Fruit fly (Drosophila melanogaster) whole organism, embryonic: ENCODE results near the gene sau.

ENCODE experiments used
- Blimp-1 ChIP-seq: fragments of 200-800 bp; sonication (Bioruptor generic); optimal IDR thresholded peaks from 3 replicates; lab custom pipeline; 2018; ENCODE audit warnings: missing biosample characterization, missing genetic modification characterization, mild to moderate bottlenecking, moderate library complexity, missing genetic modification reagents
- CG10654 ChIP-seq: fragments of 200-800 bp; sonication (Bioruptor generic); optimal IDR thresholded peaks from 2 replicates; lab custom pipeline; 2016; ENCODE audit warnings: missing biosample characterization, missing genetic modification characterization
- CG10959 ChIP-seq: fragments of 200-800 bp; sonication (Bioruptor generic); IDR thresholded peaks from 2 replicates; pipeline ENCODE4 v1.3.6; 2022; ENCODE audit warnings: missing biosample characterization, missing genetic modification characterization
- CG12744 ChIP-seq: fragments of 200-800 bp; sonication (Bioruptor generic); optimal IDR thresholded peaks from 2 replicates; lab custom pipeline; 2016; ENCODE audit warnings: missing biosample characterization, missing genetic modification characterization
- CG13123 ChIP-seq: fragments of 200-800 bp; sonication (Bioruptor generic); optimal IDR thresholded peaks from 2 replicates; lab custom pipeline; 2016; ENCODE audit warnings: missing biosample characterization, missing genetic modification characterization
- CG15514 ChIP-seq: fragments of 200-800 bp; sonication (Bioruptor generic); optimal IDR thresholded peaks from 3 replicates; lab custom pipeline; 2017; ENCODE audit warnings: missing biosample characterization, missing genetic modification characterization, mild to moderate bottlenecking, moderate library complexity, missing genetic modification reagents
- CG17186 ChIP-seq: fragments of 200-800 bp; sonication (Bioruptor generic); optimal IDR thresholded peaks from 3 replicates; lab custom pipeline; 2017; ENCODE audit warnings: missing biosample characterization, missing genetic modification reagents, missing genetic modification characterization
- CG17328 ChIP-seq: fragments of 200-800 bp; sonication (Bioruptor generic); IDR thresholded peaks from 2 replicates; pipeline ENCODE4 v1.3.6; 2022; ENCODE audit warnings: missing biosample characterization, missing genetic modification characterization
- CG17359 ChIP-seq: fragments of 200-800 bp; sonication (Bioruptor generic); optimal IDR thresholded peaks from 3 replicates; lab custom pipeline; 2018; ENCODE audit warnings: missing biosample characterization, mild to moderate bottlenecking, missing genetic modification characterization, moderate library complexity
- CG31388 ChIP-seq: fragments of 200-800 bp; sonication (Bioruptor generic); optimal IDR thresholded peaks from 2 replicates; lab custom pipeline; 2016; ENCODE audit warnings: missing biosample characterization, missing genetic modification characterization
- CG4424 ChIP-seq: fragments of 200-800 bp; sonication (Bioruptor generic); optimal IDR thresholded peaks from 3 replicates; lab custom pipeline; 2016; ENCODE audit warnings: missing biosample characterization, missing genetic modification characterization
- CG4707 ChIP-seq: fragments of 200-800 bp; sonication (Bioruptor generic); optimal IDR thresholded peaks from 2 replicates; lab custom pipeline; 2018; ENCODE audit warnings: missing biosample characterization, mild to moderate bottlenecking, missing genetic modification characterization, moderate library complexity
- CG6765 ChIP-seq: fragments of 200-800 bp; sonication (Bioruptor generic); optimal IDR thresholded peaks from 3 replicates; lab custom pipeline; 2017; ENCODE audit warnings: missing biosample characterization, mild to moderate bottlenecking, missing genetic modification characterization
- CG7372 ChIP-seq: fragments of 200-800 bp; sonication (Bioruptor generic); IDR thresholded peaks from 2 replicates; pipeline ENCODE4 v1.3.6; 2022; ENCODE audit warnings: missing biosample characterization, missing genetic modification characterization
- CG8924 ChIP-seq: fragments of 200-800 bp; optimal IDR thresholded peaks from 3 replicates; lab custom pipeline; 2019; ENCODE audit warnings: missing biosample characterization, mild to moderate bottlenecking, missing genetic modification characterization, moderate library complexity
- D19A ChIP-seq: fragments of 200-800 bp; optimal IDR thresholded peaks from 3 replicates; lab custom pipeline; 2019; ENCODE audit warnings: missing biosample characterization, mild to moderate bottlenecking, missing genetic modification characterization, moderate library complexity
- E2f2 ChIP-seq: fragments of 200-800 bp; sonication (Bioruptor generic); IDR thresholded peaks from 2 replicates; pipeline ENCODE4 v1.3.6; 2022; ENCODE audit warnings: missing biosample characterization, missing genetic modification characterization
- Eip74EF ChIP-seq, 2 experiments: fragments of 200-800 bp in 1 of 2; fragments of >200 bp in 1 of 2; sonication (Bioruptor generic) in 1 of 2; optimal IDR thresholded peaks; 2 replicates each; lab custom pipeline; 2017 to 2019; ENCODE audit warnings: missing biosample characterization in 2 of 2, missing genetic modification characterization in 2 of 2, mild to moderate bottlenecking in 1 of 2, moderate library complexity in 1 of 2
- Fer2 ChIP-seq: fragments of 200-800 bp; sonication (Bioruptor generic); optimal IDR thresholded peaks from 2 replicates; lab custom pipeline; 2018; ENCODE audit warnings: missing biosample characterization, mild to moderate bottlenecking, missing genetic modification characterization, moderate library complexity
- GATAe ChIP-seq: fragments of 200-800 bp; sonication (Bioruptor generic); conservative IDR thresholded peaks from 2 replicates; pipeline ENCODE4 v1.3.6; 2022; ENCODE audit warnings: missing biosample characterization, missing genetic modification characterization
- Hmx ChIP-seq: fragments of 200-800 bp; sonication (Bioruptor generic); optimal IDR thresholded peaks from 2 replicates; lab custom pipeline; 2016; ENCODE audit warnings: missing biosample characterization, missing genetic modification characterization
- Hr3 ChIP-seq: fragments of 200-800 bp; sonication (Bioruptor generic); optimal IDR thresholded peaks from 3 replicates; lab custom pipeline; 2016; ENCODE audit warnings: missing biosample characterization, missing genetic modification characterization
- Myb ChIP-seq: fragments of 200-800 bp; sonication (Bioruptor generic); optimal IDR thresholded peaks from 2 replicates; lab custom pipeline; 2016; ENCODE audit warnings: missing biosample characterization, missing genetic modification characterization
- Nf-YA ChIP-seq: fragments of 200-800 bp; sonication (Bioruptor generic); IDR thresholded peaks from 2 replicates; pipeline ENCODE4 v1.3.6; 2022; ENCODE audit warnings: missing biosample characterization, missing genetic modification characterization
- Nf-YB ChIP-seq: fragments of 200-800 bp; sonication (Bioruptor generic); optimal IDR thresholded peaks from 3 replicates; lab custom pipeline; 2019; ENCODE audit warnings: missing biosample characterization, mild to moderate bottlenecking, missing genetic modification characterization, moderate library complexity
- Ptx1 ChIP-seq: fragments of 200-800 bp; sonication (Bioruptor generic); IDR thresholded peaks from 2 replicates; pipeline ENCODE4 v1.3.6; 2022; ENCODE audit warnings: missing biosample characterization, missing genetic modification characterization
- Rx ChIP-seq: fragments of 200-800 bp; sonication (Bioruptor generic); IDR thresholded peaks from 2 replicates; pipeline ENCODE4 v1.3.6; 2022; ENCODE audit warnings: missing biosample characterization, missing genetic modification characterization
- Tbp ChIP-seq: fragments of >200 bp; optimal IDR thresholded peaks from 2 replicates; lab custom pipeline; 2018; ENCODE audit warnings: missing biosample characterization, missing genetic modification characterization
- ac ChIP-seq: fragments of 200-800 bp; sonication (Bioruptor generic); optimal IDR thresholded peaks from 3 replicates; lab custom pipeline; 2017; ENCODE audit warnings: missing biosample characterization, mild to moderate bottlenecking, missing genetic modification characterization
- ap ChIP-seq: fragments of 200-800 bp; sonication (Bioruptor generic); IDR thresholded peaks from 2 replicates; pipeline ENCODE4 v1.3.6; 2022; ENCODE audit warnings: missing biosample characterization, missing genetic modification characterization
- bbx ChIP-seq: fragments of 200-800 bp; sonication (Bioruptor generic); IDR thresholded peaks from 2 replicates; pipeline ENCODE4 v1.3.6; 2022; ENCODE audit warnings: missing biosample characterization, missing genetic modification characterization; ENCODE audit not compliant: partially characterized antibody
- bigmax ChIP-seq: fragments of 200-800 bp; sonication (Bioruptor generic); optimal IDR thresholded peaks from 2 replicates; lab custom pipeline; 2018; ENCODE audit warnings: missing biosample characterization, mild to moderate bottlenecking, missing genetic modification characterization
- cg ChIP-seq: fragments of 200-800 bp; sonication (Bioruptor generic); optimal IDR thresholded peaks from 3 replicates; lab custom pipeline; 2019; ENCODE audit warnings: missing biosample characterization, mild to moderate bottlenecking, missing genetic modification characterization, moderate library complexity
- fd3F ChIP-seq: fragments of 200-800 bp; sonication (Bioruptor generic); optimal IDR thresholded peaks from 2 replicates; lab custom pipeline; 2018; ENCODE audit warnings: missing biosample characterization, mild to moderate bottlenecking, missing genetic modification characterization, moderate library complexity
- gcm ChIP-seq: fragments of 200-800 bp; sonication (Bioruptor generic); optimal IDR thresholded peaks from 2 replicates; lab custom pipeline; 2019; ENCODE audit warnings: missing biosample characterization, mild to moderate bottlenecking, missing genetic modification characterization, moderate library complexity
- grn ChIP-seq: fragments of 200-800 bp; sonication (Bioruptor generic); optimal IDR thresholded peaks from 3 replicates; lab custom pipeline; 2017; ENCODE audit warnings: missing biosample characterization, missing genetic modification characterization
- hbn ChIP-seq: fragments of 200-800 bp; sonication (Bioruptor generic); IDR thresholded peaks from 2 replicates; pipeline ENCODE4 v1.3.6; 2022; ENCODE audit warnings: missing biosample characterization, missing genetic modification characterization; ENCODE audit not compliant: partially characterized antibody
- ind ChIP-seq: fragments of 200-800 bp; sonication (Bioruptor generic); optimal IDR thresholded peaks from 3 replicates; lab custom pipeline; 2016; ENCODE audit warnings: missing biosample characterization, missing genetic modification characterization
- lab ChIP-seq: fragments of 200-800 bp; sonication (Bioruptor generic); optimal IDR thresholded peaks from 3 replicates; lab custom pipeline; 2017; ENCODE audit warnings: missing biosample characterization, missing genetic modification characterization, mild to moderate bottlenecking, moderate library complexity, missing genetic modification reagents
- pb ChIP-seq: fragments of 200-800 bp; sonication (Bioruptor generic); optimal IDR thresholded peaks from 3 replicates; lab custom pipeline; 2016; ENCODE audit warnings: missing biosample characterization, missing genetic modification characterization
- pho ChIP-seq: fragments of 200-800 bp; sonication (Bioruptor generic); optimal IDR thresholded peaks from 2 replicates; lab custom pipeline; 2016; ENCODE audit warnings: missing biosample characterization, missing genetic modification characterization
- prd ChIP-seq, 3 experiments: fragments of >200 bp in 2 of 3; fragments of 200-800 bp in 1 of 3; sonication (Bioruptor generic) in 1 of 3; optimal IDR thresholded peaks in 2 of 3; IDR thresholded peaks in 1 of 3; 2 replicates in 2 of 3; 3 replicates in 1 of 3; pipeline versions ENCODE4 v1.3.6 to Lab custom; 2017 to 2022; ENCODE audit warnings: missing biosample characterization in 1 of 3, missing genetic modification characterization in 1 of 3
- pum ChIP-seq: fragments of 200-800 bp; sonication (Bioruptor generic); optimal IDR thresholded peaks from 2 replicates; lab custom pipeline; 2016; ENCODE audit warnings: missing biosample characterization, missing genetic modification characterization
- ranshi ChIP-seq: fragments of 200-800 bp; sonication (Bioruptor generic); IDR thresholded peaks from 2 replicates; pipeline ENCODE4 v1.3.6; 2022; ENCODE audit warnings: missing biosample characterization, missing genetic modification characterization
- row ChIP-seq: fragments of 200-800 bp; sonication (Bioruptor generic); IDR thresholded peaks from 3 replicates; pipeline ENCODE4 v1.3.6; 2022; ENCODE audit warnings: missing biosample characterization, missing genetic modification characterization
- tin ChIP-seq: fragments of 200-800 bp; sonication (Bioruptor generic); optimal IDR thresholded peaks from 3 replicates; lab custom pipeline; 2016; ENCODE audit warnings: missing biosample characterization, missing genetic modification characterization
- ttk ChIP-seq: fragments of 200-800 bp; sonication (Bioruptor generic); IDR thresholded peaks from 2 replicates; pipeline ENCODE4 v2.1.2; 2022; ENCODE audit warnings: missing biosample characterization, missing genetic modification characterization
- vfl ChIP-seq: fragments of 200-800 bp; sonication (Bioruptor generic); optimal IDR thresholded peaks from 2 replicates; lab custom pipeline; 2016; ENCODE audit warnings: missing biosample characterization, missing genetic modification characterization
- zf30C ChIP-seq: fragments of 200-800 bp; sonication (Bioruptor generic); optimal IDR thresholded peaks from 3 replicates; lab custom pipeline; 2018; ENCODE audit warnings: missing biosample characterization, mild to moderate bottlenecking, missing genetic modification characterization

The sau gene

DNA sequence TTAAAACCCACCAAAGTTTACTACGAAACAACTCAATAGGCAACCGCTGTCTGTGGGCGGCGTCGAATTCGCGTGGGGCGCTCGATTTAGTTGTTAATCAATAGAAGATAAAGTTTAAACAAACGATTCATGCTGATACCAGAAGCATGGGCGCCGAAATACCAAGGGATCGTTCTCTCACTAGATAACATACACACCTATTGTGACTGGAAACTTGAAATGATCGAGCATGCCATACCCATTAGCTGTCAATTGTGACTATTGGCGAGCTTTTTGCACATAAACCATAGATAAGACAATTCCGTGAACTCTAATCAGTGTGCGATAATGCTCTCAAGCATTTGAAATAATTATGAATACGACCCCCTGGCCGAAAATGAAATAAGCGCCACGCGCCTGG lies 46.8 kb upstream of the sau start (continued):
- TF ChIP-seq GATAe (GFP tag; lab: Robert Waterston, UW) (peak; percentile 85), Nf-YA (GFP tag; lab: Robert Waterston, UW) (peak; percentile 64; the same call in 1 of the 2 replicates), Myb (GFP tag; lab: Kevin White, UChicago) (peak; percentile 65), E2f2 (peak; percentile 43; the same call in 1 of the 2 replicates), fd3F (GFP tag; lab: Kevin White, UChicago) (peak; percentile 69), vfl (GFP tag; lab: Kevin White, UChicago) (peak; percentile 42), grn (GFP tag; lab: Kevin White, UChicago) (peak; percentile 45), Nf-YB (GFP tag; lab: Kevin White, UChicago) (peak; percentile 46), ap (GFP tag; lab: Robert Waterston, UW) (no peak), CG7372 (GFP tag; lab: Robert Waterston, UW) (peak; percentile 52; the same call in 1 of the 2 replicates), gcm (GFP tag; lab: Kevin White, UChicago) (peak; percentile 18), CG31388 (peak; percentile 2), CG17359 (tag; lab: Kevin White, UChicago) (peak; percentile 80), CG17328 (no peak), CG10654 (GFP tag; lab: Kevin White, UChicago) (peak; percentile 51), CG4424 (GFP tag; lab: Kevin White, UChicago) (peak; percentile 47), D19A (tag; lab: Kevin White, UChicago) (peak; percentile 48), CG10959 (GFP tag; lab: Robert Waterston, UW) (no peak; the same call in 1 of the 2 replicates), CG15514 (GFP tag; lab: Kevin White, UChicago) (peak; percentile 39), Fer2 (peak; percentile 20), pb (GFP tag; lab: Kevin White, UChicago) (peak; percentile 48), Rx (GFP tag; lab: Robert Waterston, UW) (peak; percentile 33; the same call in 1 of the 2 replicates), CG13123 (GFP tag; lab: Kevin White, UChicago) (peak; percentile 34), CG8924 (tag; lab: Kevin White, UChicago) (peak; percentile 73), prd (optimal IDR thresholded peaks at IDR 0.05; lab: Kevin White, UChicago) (no peak), prd (GFP tag; IDR thresholded peaks at IDR 0.05; lab: Robert Waterston, UW) (peak; percentile 81)
- TF ChIP-seq, all 482 proteins: peak for 340

DNA sequence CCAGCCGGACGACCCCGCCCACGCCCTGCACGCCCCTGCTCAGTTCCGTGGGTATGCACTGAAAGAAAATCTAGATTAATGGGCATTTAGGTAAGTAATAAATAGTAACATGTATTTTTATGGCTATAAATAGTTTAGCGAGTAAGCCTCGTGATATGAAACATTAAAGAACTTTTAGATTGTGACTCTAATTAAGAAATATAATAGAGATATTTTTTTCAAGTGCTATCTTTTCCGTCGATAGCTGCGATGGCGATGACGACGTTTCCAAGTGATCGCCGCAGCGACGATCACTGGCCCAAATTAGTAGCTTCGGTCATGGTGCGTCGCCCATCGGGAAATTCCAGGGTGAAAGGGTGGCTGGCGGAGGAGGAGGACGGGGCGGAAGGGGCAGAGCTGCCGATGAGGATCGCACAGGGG lies 46.0 kb upstream of the sau start:
- peak; percentile 87 for TF ChIP-seq row (GFP tag; lab: Robert Waterston, UW)
- TF ChIP-seq CG6765 (GFP tag; lab: Kevin White, UChicago): peak; percentile 76
- no peak for TF ChIP-seq cg (GFP tag; lab: Kevin White, UChicago)
- peak; percentile 96 for TF ChIP-seq CG17359 (tag; lab: Kevin White, UChicago)
- TF ChIP-seq bigmax (GFP tag; lab: Kevin White, UChicago): no peak
- peak; percentile 91 for TF ChIP-seq tin (GFP tag; lab: Kevin White, UChicago)
- TF ChIP-seq Hmx (GFP tag; lab: Kevin White, UChicago): peak; percentile 49
- peak; percentile 73 for TF ChIP-seq CG12744 (GFP tag; lab: Kevin White, UChicago)
- peak; percentile 83 for TF ChIP-seq Hr3 (GFP tag; lab: Kevin White, UChicago)
- TF ChIP-seq CG4707 (GFP tag; lab: Kevin White, UChicago): peak; percentile 82
- peak; percentile 91 for TF ChIP-seq ranshi (GFP tag; lab: Robert Waterston, UW)
- TF ChIP-seq pho (GFP tag; lab: Kevin White, UChicago): peak; percentile 57
- peak; percentile 74 for TF ChIP-seq CG17186 (GFP tag; lab: Kevin White, UChicago)
- TF ChIP-seq pum: peak; percentile 74
- peak; percentile 76 for TF ChIP-seq zf30C
- TF ChIP-seq Tbp (GFP tag; lab: Kevin White, UChicago): no peak
- TF ChIP-seq ac (GFP tag; lab: Kevin White, UChicago): peak; percentile 78
- TF ChIP-seq lab (GFP tag; lab: Kevin White, UChicago): peak; percentile 92
- no peak for TF ChIP-seq bbx (GFP tag; lab: Robert Waterston, UW)
- no peak for TF ChIP-seq hbn (GFP tag; lab: Robert Waterston, UW)
- peak; percentile 62 for TF ChIP-seq GATAe (GFP tag; lab: Robert Waterston, UW)
- peak; percentile 94 for TF ChIP-seq Blimp-1 (GFP tag; lab: Kevin White, UChicago)
- TF ChIP-seq ind: peak; percentile 83
- peak in 1 of 2 experiments; percentile 92 for TF ChIP-seq Eip74EF (GFP tag; optimal IDR thresholded peaks at IDR 0.05; lab: Kevin White, UChicago)
- TF ChIP-seq ttk (GFP tag; lab: Robert Waterston, UW): peak; percentile 91
- peak; percentile 92 for TF ChIP-seq Ptx1 (GFP tag; lab: Robert Waterston, UW)
- peak; percentile 57 for TF ChIP-seq fd3F (GFP tag; lab: Kevin White, UChicago)
